Worm (Caenorhabditis elegans) whole organism, mixed stage, embryonic: Measurements from ENCODE around the gene oac-4.
"Not testable (repeated sequence)": the region's sequence is repeated elsewhere in the genome, so short reads cannot be mapped to it uniquely, and the experiment has no call there.

Experiments
- bed-3 ChIP-seq: fragments of 200-800 bp; sonication (Bioruptor generic); optimal IDR thresholded peaks from 3 replicates; lab custom pipeline; 2018; ENCODE audit warnings: mild to moderate bottlenecking, missing genetic modification characterization, moderate library complexity, missing compliant biosample characterization
- ceh-39 ChIP-seq: fragments of 150-350 bp; optimal IDR thresholded peaks from 2 replicates; lab custom pipeline; 2014; ENCODE audit warnings: missing biosample characterization, missing genetic modification characterization
- ceh-43 ChIP-seq: fragments of 200-800 bp; sonication (Bioruptor generic); optimal IDR thresholded peaks from 2 replicates; lab custom pipeline; 2018; ENCODE audit warnings: mild to moderate bottlenecking, missing genetic modification characterization, moderate library complexity, missing compliant biosample characterization
- ces-1 ChIP-seq: fragments of 150-350 bp; optimal IDR thresholded peaks from 2 replicates; lab custom pipeline; 2014; ENCODE audit warnings: missing biosample characterization, missing genetic modification reagents, missing genetic modification characterization
- elt-1 ChIP-seq: sonication (generic microtip); optimal IDR thresholded peaks from 2 replicates; lab custom pipeline; 2017; ENCODE audit warnings: missing genetic modification characterization, mild to moderate bottlenecking, missing compliant biosample characterization, antibody characterized with exemption, moderate library complexity, borderline replicate concordance; ENCODE audit not compliant: insufficient read depth
- elt-3 ChIP-seq: fragments of 150-350 bp; optimal IDR thresholded peaks from 2 replicates; lab custom pipeline; 2014; ENCODE audit warnings: missing biosample characterization, missing genetic modification characterization
- flh-1 ChIP-seq: fragments of 200-800 bp; sonication (Bioruptor generic); optimal IDR thresholded peaks from 2 replicates; lab custom pipeline; 2018; ENCODE audit warnings: mild to moderate bottlenecking, missing genetic modification characterization, moderate library complexity, missing compliant biosample characterization
- hlh-1 ChIP-seq: fragments of 150-350 bp; optimal IDR thresholded peaks from 2 replicates; lab custom pipeline; 2014; ENCODE audit warnings: missing biosample characterization, missing genetic modification reagents, missing genetic modification characterization
- lin-13 ChIP-seq: fragments of 150-350 bp; optimal IDR thresholded peaks from 2 replicates; lab custom pipeline; 2014; ENCODE audit warnings: missing biosample characterization, missing genetic modification characterization
- lin-32 ChIP-seq: fragments of 200-800 bp; sonication (Bioruptor generic); optimal IDR thresholded peaks from 2 replicates; lab custom pipeline; 2018; ENCODE audit warnings: mild to moderate bottlenecking, missing genetic modification characterization, missing compliant biosample characterization
- lsy-2 ChIP-seq: fragments of 150-350 bp; optimal IDR thresholded peaks from 2 replicates; lab custom pipeline; 2014; ENCODE audit warnings: missing biosample characterization, missing genetic modification characterization
- mab-5 ChIP-seq: fragments of 150-350 bp; optimal IDR thresholded peaks from 2 replicates; lab custom pipeline; 2014; ENCODE audit warnings: missing biosample characterization, missing genetic modification characterization
- mep-1 ChIP-seq: fragments of 150-350 bp; optimal IDR thresholded peaks from 2 replicates; lab custom pipeline; 2017; ENCODE audit warnings: missing biosample characterization, missing genetic modification reagents, missing genetic modification characterization, inconsistent platforms
- nhr-12 ChIP-seq: fragments of 150-350 bp; optimal IDR thresholded peaks from 2 replicates; lab custom pipeline; 2014; ENCODE audit warnings: missing biosample characterization, missing genetic modification characterization
- nhr-2 ChIP-seq: fragments of 150-350 bp; optimal IDR thresholded peaks from 2 replicates; lab custom pipeline; 2014; ENCODE audit warnings: missing biosample characterization, missing genetic modification characterization
- nhr-237 ChIP-seq: fragments of 150-350 bp; optimal IDR thresholded peaks from 2 replicates; lab custom pipeline; 2014; ENCODE audit warnings: missing biosample characterization, missing genetic modification characterization
- nhr-28 ChIP-seq: fragments of 150-350 bp; optimal IDR thresholded peaks from 2 replicates; lab custom pipeline; 2014; ENCODE audit warnings: missing biosample characterization, missing genetic modification characterization
- nhr-76 ChIP-seq: sonication (generic microtip); optimal IDR thresholded peaks from 2 replicates; lab custom pipeline; 2017; ENCODE audit warnings: missing biosample characterization, missing genetic modification characterization
- pha-4 ChIP-seq: fragments of 150-350 bp; optimal IDR thresholded peaks from 2 replicates; lab custom pipeline; 2018; ENCODE audit warnings: missing biosample characterization, missing genetic modification reagents, missing genetic modification characterization
- sem-2 ChIP-seq: fragments of 200-800 bp; sonication (Bioruptor generic); optimal IDR thresholded peaks from 2 replicates; lab custom pipeline; 2018; ENCODE audit warnings: mild to moderate bottlenecking, missing genetic modification characterization, missing compliant biosample characterization
- snpc-4 ChIP-seq: fragments of 150-350 bp; optimal IDR thresholded peaks from 2 replicates; lab custom pipeline; 2014; ENCODE audit warnings: missing biosample characterization, missing genetic modification characterization
- sptf-1 ChIP-seq: sonication (generic microtip); optimal IDR thresholded peaks from 2 replicates; lab custom pipeline; 2017; ENCODE audit warnings: mild to moderate bottlenecking, missing genetic modification characterization, moderate library complexity, missing compliant biosample characterization
- unc-120 ChIP-seq: sonication (generic microtip); optimal IDR thresholded peaks from 2 replicates; lab custom pipeline; 2017; ENCODE audit warnings: missing genetic modification characterization, missing compliant biosample characterization; ENCODE audit not compliant: poor library complexity, severe bottlenecking
- unc-62 ChIP-seq: fragments of 150-350 bp; optimal IDR thresholded peaks from 2 replicates; lab custom pipeline; 2014; ENCODE audit warnings: missing biosample characterization, missing genetic modification reagents, missing genetic modification characterization
- zip-8 ChIP-seq: fragments of 150-350 bp; optimal IDR thresholded peaks from 2 replicates; lab custom pipeline; 2014; ENCODE audit warnings: missing biosample characterization, missing genetic modification characterization
- ztf-11 ChIP-seq: fragments of 150-350 bp; optimal IDR thresholded peaks from 2 replicates; lab custom pipeline; 2014; ENCODE audit warnings: missing biosample characterization, missing genetic modification characterization

oac-4 gene

DNA sequence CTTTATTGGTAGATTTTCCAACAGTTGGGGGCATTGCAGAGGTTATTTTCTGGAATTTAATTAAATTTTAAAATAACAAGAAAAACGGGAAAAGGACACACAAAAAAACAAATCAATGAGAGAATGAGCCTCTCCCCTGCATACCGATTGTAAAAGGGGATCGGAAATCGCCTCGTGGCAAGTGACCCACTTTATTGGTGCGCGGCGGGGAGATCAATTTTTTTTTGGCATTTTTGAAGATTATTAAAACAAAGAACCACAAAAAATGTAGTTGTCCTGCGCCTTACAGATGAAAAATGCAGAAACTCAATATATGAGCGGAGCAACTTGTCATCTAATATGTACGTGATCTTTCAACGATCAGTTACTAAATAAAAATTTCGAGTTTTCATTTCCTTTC is 14.6 kb downstream of the oac-4 start, which contains the start of gene F54D10.7:
Gene F54D10.7, minus strand, starts transcription at position 49 of the 400 bp plus-strand sequence.
- TF ChIP-seq mep-1 = no peak
- no peak for TF ChIP-seq lin-32
- no peak for TF ChIP-seq unc-62
- no peak for TF ChIP-seq flh-1 (GFP tag; lab: Kevin White, UChicago)
- no peak for TF ChIP-seq elt-3 (tag; lab: Kevin White, UChicago)
- TF ChIP-seq snpc-4 = no peak

DNA sequence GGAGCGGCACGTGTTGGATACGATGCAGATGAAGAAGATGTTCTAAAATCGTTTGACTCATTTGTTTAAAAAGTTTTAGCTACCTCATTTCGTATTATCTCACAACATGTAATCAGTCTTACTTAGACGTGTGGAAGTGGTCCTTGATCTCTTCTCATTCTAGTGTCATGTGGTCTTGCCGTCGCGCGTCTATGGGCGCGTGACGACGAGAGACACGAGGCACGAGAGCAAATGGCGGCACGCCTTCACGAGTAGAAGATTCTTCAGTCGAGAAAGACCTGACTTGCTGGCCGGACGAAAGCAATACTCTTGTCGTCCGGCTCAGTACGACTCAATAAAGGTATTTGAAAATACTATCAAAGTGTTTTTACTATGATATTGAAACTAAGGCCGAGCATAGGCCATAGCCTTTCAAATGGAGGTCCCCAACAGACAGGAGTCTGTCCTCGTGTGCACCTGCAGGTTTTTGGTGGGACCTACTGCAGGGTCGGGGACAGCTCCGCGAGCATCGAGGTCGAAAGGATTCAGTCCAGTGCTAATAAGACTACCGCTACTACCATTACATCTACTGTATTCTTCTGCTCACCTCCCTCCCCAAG is 19.5 kb downstream of the oac-4 start, which contains the start of gene fbxa-24:
Gene fbxa-24, plus strand, starts transcription at position 276 of the 599 bp plus-strand sequence.
- not testable (repeated sequence) for TF ChIP-seq sem-2 (GFP tag; lab: Kevin White, UChicago); unc-62; mab-5 (tag; lab: Kevin White, UChicago)
- TF ChIP-seq, all 35 proteins: peak for 0; not testable (repeated sequence) for 35

DNA sequence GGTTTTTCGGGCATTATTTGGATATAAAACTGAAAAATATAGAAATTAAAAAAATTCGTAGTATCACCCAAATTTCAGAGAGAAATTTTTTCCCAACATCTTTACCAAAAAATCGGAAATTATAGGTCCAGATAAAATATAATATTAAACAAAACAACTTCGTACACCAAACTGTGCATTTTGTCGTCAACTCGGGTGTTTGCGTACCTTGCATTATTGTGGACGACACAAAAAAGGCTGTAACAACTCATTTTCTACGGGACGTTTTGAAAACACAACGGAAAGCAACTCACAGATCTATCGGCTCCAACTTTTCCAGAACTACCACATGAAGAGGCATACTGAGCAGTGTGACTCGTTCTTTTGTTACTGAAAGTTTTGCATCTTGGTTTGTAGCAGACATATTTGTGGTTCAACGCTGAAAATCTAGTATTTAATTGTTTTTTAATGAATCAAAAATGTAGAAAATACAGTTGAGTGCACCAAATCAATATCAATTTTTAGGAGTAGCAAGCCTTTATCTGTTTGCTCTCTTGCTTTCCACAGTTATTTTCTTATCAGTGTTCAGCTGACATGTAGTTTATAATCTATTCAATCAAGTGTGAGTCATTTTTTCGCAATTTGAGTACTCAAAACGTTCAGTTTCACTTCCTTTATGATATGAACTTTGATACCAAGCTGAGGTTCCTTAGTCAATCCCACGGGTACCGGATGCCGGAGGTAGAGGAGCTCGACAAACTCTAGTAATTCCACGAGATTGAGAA is 20.2 kb downstream of the oac-4 start:
- TF ChIP-seq elt-3 (tag; lab: Kevin White, UChicago) (no peak), elt-1 (tag; lab: Kevin White, UChicago) (no peak), ceh-43 (GFP tag; lab: Kevin White, UChicago) (no peak)

DNA sequence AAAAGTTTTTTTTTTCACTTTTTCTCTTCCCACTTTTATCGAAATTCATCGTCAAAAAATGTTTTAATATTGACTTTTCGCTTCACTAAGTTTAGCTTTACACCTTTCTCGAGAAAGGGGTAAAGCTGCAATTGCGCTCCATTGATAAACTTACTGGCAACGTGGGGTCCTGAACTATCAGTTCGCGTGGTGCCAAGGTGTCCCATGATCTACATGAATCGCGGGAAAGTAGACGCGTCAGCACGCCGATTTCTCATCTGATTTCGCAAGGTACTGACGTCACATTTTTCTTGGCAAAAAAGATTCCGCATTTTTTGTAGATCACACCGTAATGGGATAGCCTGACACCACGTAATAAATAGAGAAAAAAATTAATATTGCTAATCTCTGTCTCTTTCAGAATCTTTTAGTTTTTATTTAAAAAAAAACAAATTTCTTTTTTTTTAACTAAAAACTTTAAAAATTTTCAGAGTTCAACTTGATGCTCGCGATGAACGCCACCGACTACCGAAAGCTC is 23.9 kb downstream of the oac-4 start, which contains the start of gene lido-15:
Gene lido-15, plus strand, starts transcription at position 467 of the 517 bp plus-strand sequence.
- no peak for TF ChIP-seq sem-2 (GFP tag; lab: Kevin White, UChicago)
- no peak for TF ChIP-seq nhr-12 (tag; lab: Kevin White, UChicago)
- no peak for TF ChIP-seq unc-120 (tag; lab: Kevin White, UChicago)
- no peak for TF ChIP-seq ces-1
- no peak for TF ChIP-seq hlh-1 (tag; lab: Kevin White, UChicago)
- TF ChIP-seq unc-62 = no peak
- TF ChIP-seq bed-3 = no peak
- no peak for TF ChIP-seq lin-13
- TF ChIP-seq elt-1 (tag; lab: Kevin White, UChicago) = no peak
- no peak for TF ChIP-seq lsy-2 (tag; lab: Kevin White, UChicago)
- TF ChIP-seq, all 35 proteins: peak for 0

ce11 chrII:3810550-3810949 is 25.3 kb downstream of the oac-4 start:
- TF ChIP-seq mep-1 (no peak), ces-1 (peak; percentile 7), pha-4 (peak; percentile 17), unc-62 (peak; percentile 38)

- TF ChIP-seq zip-8 (no peak), ceh-43 (GFP tag; lab: Kevin White, UChicago) (no peak), nhr-76 (tag; lab: Kevin White, UChicago) (no peak), nhr-2 (tag; lab: Kevin White, UChicago) (no peak), elt-3 (tag; lab: Kevin White, UChicago) (no peak), nhr-237 (tag; lab: Kevin White, UChicago) (no peak), hlh-1 (tag; lab: Kevin White, UChicago) (no peak), nhr-12 (tag; lab: Kevin White, UChicago) (no peak), ztf-11 (tag; lab: Kevin White, UChicago) (no peak)
- TF ChIP-seq, all 35 proteins: peak for 0
Observed at ce11 chrII:3808643-3809042, 27.2 kb downstream of the oac-4 start.

DNA sequence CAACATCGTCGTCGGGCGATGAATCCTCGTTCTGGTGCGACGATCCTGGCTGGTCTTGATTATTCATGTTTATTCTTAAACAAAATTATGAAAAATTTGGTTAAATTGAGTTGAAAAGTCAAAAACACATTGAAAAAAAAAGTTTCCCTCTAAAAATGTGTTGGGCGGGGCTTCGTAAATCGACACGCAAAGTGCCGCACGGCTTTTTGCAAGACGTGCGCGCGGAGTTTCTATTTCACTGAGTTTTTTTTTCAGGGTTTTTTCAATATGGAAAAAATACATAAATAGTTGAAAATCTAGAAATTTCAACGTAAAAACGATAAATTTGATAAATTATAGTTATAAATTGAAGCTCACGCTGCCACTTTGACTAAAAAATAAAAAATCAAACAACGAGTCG is 27.7 kb downstream of the oac-4 start, which contains the start of gene F54D10.5:
Gene F54D10.5, minus strand, starts transcription at position 74 of the 400 bp plus-strand sequence.
- TF ChIP-seq nhr-237 (tag; lab: Kevin White, UChicago) = peak; percentile 60
- peak; percentile 52 for TF ChIP-seq hlh-1 (tag; lab: Kevin White, UChicago)
- TF ChIP-seq ceh-39 (tag; lab: Kevin White, UChicago) = no peak
- peak; percentile 18 for TF ChIP-seq nhr-2 (tag; lab: Kevin White, UChicago)
- TF ChIP-seq sptf-1 (tag; lab: Kevin White, UChicago) = peak; percentile 43
- no peak for TF ChIP-seq unc-120 (tag; lab: Kevin White, UChicago)
- TF ChIP-seq mep-1 = peak; percentile 91
- peak; percentile 58 for TF ChIP-seq lsy-2 (tag; lab: Kevin White, UChicago)
- TF ChIP-seq lin-13 = peak; percentile 30
- no peak for TF ChIP-seq lin-32
- TF ChIP-seq mab-5 (tag; lab: Kevin White, UChicago) = peak; percentile 40
- no peak for TF ChIP-seq nhr-28 (tag; lab: Kevin White, UChicago)
